Worm (Caenorhabditis elegans): Measurements from ENCODE around the gene git-1.

- TF ChIP-seq unc-39 (tag; optimal IDR thresholded peaks at IDR 0.05) (no peak), ceh-32 (tag; optimal IDR thresholded peaks at IDR 0.05; ENCODE audit: poor library complexity) (no peak), nhr-6 (tag; optimal IDR thresholded peaks at IDR 0.05) (no peak), php-3 (GFP tag; IDR thresholded peaks at IDR 0.05) (no peak), nhr-48 (tag; optimal IDR thresholded peaks at IDR 0.05) (no peak), F49E8.2 (tag; optimal IDR thresholded peaks at IDR 0.05; ENCODE audit: borderline replicate concordance) (no peak), nhr-28 (tag; optimal IDR thresholded peaks at IDR 0.05) (no peak), T20F7.1 (GFP tag; optimal IDR thresholded peaks at IDR 0.05) (no peak), zag-1 (tag; optimal IDR thresholded peaks at IDR 0.05) (no peak), rbr-2 (tag; optimal IDR thresholded peaks at IDR 0.05) (no peak), skn-1 (tag; optimal IDR thresholded peaks at IDR 0.05) (no peak), lin-29 (GFP tag; IDR thresholded peaks at IDR 0.05) (no peak), ceh-28 (tag; optimal IDR thresholded peaks at IDR 0.05) (no peak)
These were observed 39.4 kb upstream of the git-1 start, which contains the start of gene C33D3.3 for ce11 chrX:10485300-10485755.

Measured in whole organism, L4 larva.